Worm (Caenorhabditis elegans): ENCODE data around the gene str-196.

ce11 chrV:494284-494683 is 2.8 kb downstream of the str-196 start, which contains the start of gene nhr-131:
- TF ChIP-seq ceh-39 (tag; optimal IDR thresholded peaks at IDR 0.05): no peak
- no peak for TF ChIP-seq nhr-12 (tag; optimal IDR thresholded peaks at IDR 0.05)
- no peak for TF ChIP-seq ztf-11 (tag; optimal IDR thresholded peaks at IDR 0.05)
- no peak for TF ChIP-seq unc-62 (GFP tag; optimal IDR thresholded peaks at IDR 0.05)
- no peak for TF ChIP-seq ces-1 (GFP tag; optimal IDR thresholded peaks at IDR 0.05)
- TF ChIP-seq ceh-43 (GFP tag; optimal IDR thresholded peaks at IDR 0.05): no peak
- no peak for TF ChIP-seq nhr-28 (tag; optimal IDR thresholded peaks at IDR 0.05)

Measured in whole organism, mixed stage, embryonic.